Fruit fly (Drosophila melanogaster): ENCODE data around the gene GAPsec.

- TF ChIP-seq h (optimal IDR thresholded peaks at IDR 0.05) (no peak), psq (optimal IDR thresholded peaks at IDR 0.05) (no peak), Sin3A (optimal IDR thresholded peaks at IDR 0.05) (no peak), insv (optimal IDR thresholded peaks at IDR 0.05) (no peak), Myc (optimal IDR thresholded peaks at IDR 0.05) (no peak)
These were observed 33.7 kb upstream of the GAPsec start for dm6 chr3L:8657429-8657754.
